Fruit fly (Drosophila melanogaster) whole organism: ENCODE data around the gene Tim17a1.

Experiments
- CG8478 ChIP-seq: fragments of >200 bp; optimal IDR thresholded peaks from 2 replicates; lab custom pipeline; 2018; ENCODE audit warnings: inconsistent platforms
- Dll ChIP-seq: fragments of >200 bp; optimal IDR thresholded peaks from 2 replicates; lab custom pipeline; 2017
- EcR ChIP-seq, 2 experiments: fragments of >200 bp; optimal IDR thresholded peaks; 2 replicates each; lab custom pipeline; 2017; ENCODE audit warnings: missing biosample characterization in 2 of 2, missing genetic modification characterization in 2 of 2, missing genetic modification reagents in 2 of 2
- pan ChIP-seq: fragments of >200 bp; optimal IDR thresholded peaks from 2 replicates; lab custom pipeline; 2017
- psq ChIP-seq: fragments of >200 bp; optimal IDR thresholded peaks from 2 replicates; lab custom pipeline; 2017
- usp ChIP-seq: fragments of >200 bp; optimal IDR thresholded peaks from 2 replicates; lab custom pipeline; 2017; ENCODE audit warnings: missing biosample characterization, missing genetic modification characterization, mixed read lengths

Tim17a1 gene

dm6 chr3R:12359837-12360236 is 4.6 kb downstream of the Tim17a1 start, which contains the start of gene CG4115:
TSS of gene CG4115 (plus strand) at chr3R:12360008.
- TF ChIP-seq psq (lab: Kevin White, UChicago) (no peak), EcR (GFP tag; optimal IDR thresholded peaks at IDR 0.05; lab: Kevin White, UChicago) (no peak), CG8478 (lab: Kevin White, UChicago) (no peak), usp (GFP tag; lab: Kevin White, UChicago) (no peak)

DNA sequence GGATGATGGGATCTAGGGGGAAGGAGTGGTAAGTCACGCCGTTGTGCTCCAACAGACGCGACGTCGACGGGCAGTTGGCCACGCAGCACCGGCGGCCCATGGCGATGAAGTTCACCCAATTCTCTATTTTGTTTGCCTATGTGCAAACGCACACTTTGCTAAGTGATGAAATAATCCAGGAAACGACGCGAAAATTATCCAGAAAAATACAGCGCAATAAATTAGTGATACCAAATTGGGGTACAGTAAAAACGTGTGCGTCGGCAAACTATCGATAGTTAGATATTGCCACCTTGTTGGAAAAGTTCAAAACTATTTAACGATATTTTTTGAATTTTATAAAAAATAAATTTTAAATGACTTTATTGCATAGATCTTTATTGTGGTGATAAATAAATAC is 8.4 kb downstream of the Tim17a1 start, which contains the start of gene MBD-R2:
Gene MBD-R2, minus strand, starts transcription at position 222 of the 400 bp plus-strand sequence.
- no peak for TF ChIP-seq psq (lab: Kevin White, UChicago)
- no peak for TF ChIP-seq pan (lab: Kevin White, UChicago)
- no peak for TF ChIP-seq usp (GFP tag; lab: Kevin White, UChicago)
- no peak for TF ChIP-seq EcR (GFP tag; optimal IDR thresholded peaks at IDR 0.05; lab: Kevin White, UChicago)
- no peak for TF ChIP-seq CG8478 (lab: Kevin White, UChicago)
- no peak for TF ChIP-seq Dll

- TF ChIP-seq EcR (GFP tag; optimal IDR thresholded peaks at IDR 0.05; lab: Kevin White, UChicago) = no peak
- TF ChIP-seq pan (lab: Kevin White, UChicago) = no peak
- TF ChIP-seq CG8478 (lab: Kevin White, UChicago) = no peak
- TF ChIP-seq Dll = no peak
- no peak for TF ChIP-seq psq (lab: Kevin White, UChicago)
- no peak for TF ChIP-seq usp (GFP tag; lab: Kevin White, UChicago)
Observed at dm6 chr3R:12352003-12352402, 12.5 kb downstream of the Tim17a1 start, which contains the start of gene CG10041. TSS of gene CG10041 (minus strand) at chr3R:12352103.

- no peak for TF ChIP-seq pan (lab: Kevin White, UChicago)
Observed at dm6 chr3R:12350497-12350896, 14.0 kb downstream of the Tim17a1 start, which contains the start of gene CG10038. TSS of gene CG10038 (minus strand) at chr3R:12350644.

DNA sequence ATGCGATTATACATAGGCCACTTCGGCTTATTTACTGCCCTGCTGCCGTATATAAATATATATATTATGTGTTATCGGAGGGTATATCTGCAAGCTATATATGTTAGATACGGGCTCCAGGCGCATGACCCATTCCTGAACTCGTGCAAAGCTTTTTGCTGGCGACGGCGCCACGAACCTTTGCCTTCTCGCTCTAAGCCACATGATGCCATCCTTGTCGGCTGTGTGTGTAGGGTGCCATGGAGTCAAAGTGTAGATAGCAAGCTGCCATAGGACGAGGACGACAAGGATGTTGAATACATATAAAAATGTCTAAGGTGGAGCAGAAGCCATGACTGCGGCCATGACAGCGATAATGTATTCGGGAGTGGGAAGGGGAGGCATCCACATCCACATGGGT is 16.8 kb downstream of the Tim17a1 start:
- no peak for TF ChIP-seq pan (lab: Kevin White, UChicago)
- no peak for TF ChIP-seq CG8478 (lab: Kevin White, UChicago)
- no peak for TF ChIP-seq psq (lab: Kevin White, UChicago)
- TF ChIP-seq Dll = no peak
- TF ChIP-seq usp (GFP tag; lab: Kevin White, UChicago) = no peak
- no peak for TF ChIP-seq EcR (GFP tag; optimal IDR thresholded peaks at IDR 0.05; lab: Kevin White, UChicago)

dm6 chr3R:12345989-12346388 is 18.5 kb downstream of the Tim17a1 start:
- no peak for TF ChIP-seq pan (lab: Kevin White, UChicago)
- TF ChIP-seq psq (lab: Kevin White, UChicago) = no peak
- no peak for TF ChIP-seq usp (GFP tag; lab: Kevin White, UChicago)
- TF ChIP-seq EcR (GFP tag; optimal IDR thresholded peaks at IDR 0.05; lab: Kevin White, UChicago) = no peak
- TF ChIP-seq Dll = no peak
- no peak for TF ChIP-seq CG8478 (lab: Kevin White, UChicago)

dm6 chr3R:12344914-12345549 is 19.4 kb downstream of the Tim17a1 start:
- TF ChIP-seq pan (lab: Kevin White, UChicago) = no peak

dm6 chr3R:12341374-12341773 is 23.1 kb downstream of the Tim17a1 start, which contains the start of gene Sgsf:
TSS of gene Sgsf (plus strand) at chr3R:12341674.
- TF ChIP-seq Dll (no peak), pan (lab: Kevin White, UChicago) (no peak), EcR (GFP tag; optimal IDR thresholded peaks at IDR 0.05; lab: Kevin White, UChicago) (no peak), CG8478 (lab: Kevin White, UChicago) (no peak), psq (lab: Kevin White, UChicago) (no peak), usp (GFP tag; lab: Kevin White, UChicago) (no peak)

- no peak for TF ChIP-seq usp (GFP tag; lab: Kevin White, UChicago)
- TF ChIP-seq psq (lab: Kevin White, UChicago) = no peak
Observed at dm6 chr3R:12329827-12330226, 34.7 kb downstream of the Tim17a1 start.

dm6 chr3R:12326855-12327254 is 37.6 kb downstream of the Tim17a1 start:
- TF ChIP-seq psq (lab: Kevin White, UChicago) (no peak), CG8478 (lab: Kevin White, UChicago) (no peak), pan (lab: Kevin White, UChicago) (no peak), Dll (no peak), EcR (GFP tag; optimal IDR thresholded peaks at IDR 0.05; lab: Kevin White, UChicago) (no peak), usp (GFP tag; lab: Kevin White, UChicago) (no peak)

DNA sequence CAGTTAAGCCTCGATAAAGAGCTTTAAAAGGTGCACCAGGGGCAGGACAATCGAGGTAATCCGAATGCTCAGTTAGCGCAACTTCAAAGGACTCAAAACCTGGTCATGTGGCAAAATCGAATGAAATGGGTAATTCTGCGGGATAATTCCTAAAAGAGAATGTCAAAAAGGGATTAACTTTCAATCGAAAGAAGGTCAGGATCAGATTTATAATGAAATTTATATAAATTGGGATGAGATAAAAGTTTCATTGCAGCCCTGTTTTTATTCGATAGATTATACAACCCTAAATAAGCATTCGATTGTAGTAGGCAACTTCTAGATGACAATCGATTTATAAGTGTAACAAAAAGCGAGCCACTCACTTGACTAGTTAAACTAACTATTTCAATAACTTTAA is 41.3 kb downstream of the Tim17a1 start, which contains the start of gene CG10013:
Gene CG10013, plus strand, starts transcription at position 301 of the 400 bp plus-strand sequence.
- TF ChIP-seq usp (GFP tag; lab: Kevin White, UChicago) = no peak
- no peak for TF ChIP-seq CG8478 (lab: Kevin White, UChicago)
- TF ChIP-seq Dll = no peak
- no peak for TF ChIP-seq psq (lab: Kevin White, UChicago)

- TF ChIP-seq psq (lab: Kevin White, UChicago) (no peak), pan (lab: Kevin White, UChicago) (no peak), EcR (GFP tag; optimal IDR thresholded peaks at IDR 0.05; lab: Kevin White, UChicago) (no peak), usp (GFP tag; lab: Kevin White, UChicago) (no peak), Dll (no peak), CG8478 (lab: Kevin White, UChicago) (no peak)
Observed at dm6 chr3R:12317325-12317724, 47.2 kb downstream of the Tim17a1 start.
